Fruit fly (Drosophila melanogaster): Measurements from ENCODE around the gene CG11368.

The CG11368 gene

dm6 chrX:7451909-7452308 lies at the start of gene CG11368:
TSS of gene CG11368 (plus strand) at chrX:7452209.
- TF ChIP-seq pan (optimal IDR thresholded peaks at IDR 0.05) (no peak), psq (optimal IDR thresholded peaks at IDR 0.05) (no peak), Dll (optimal IDR thresholded peaks at IDR 0.05) (no peak), EcR (GFP tag; optimal IDR thresholded peaks at IDR 0.05) (no peak), usp (GFP tag; optimal IDR thresholded peaks at IDR 0.05) (no peak), CG8478 (optimal IDR thresholded peaks at IDR 0.05) (no peak)

- TF ChIP-seq EcR (GFP tag; optimal IDR thresholded peaks at IDR 0.05) (no peak), CG8478 (optimal IDR thresholded peaks at IDR 0.05) (no peak), Dll (optimal IDR thresholded peaks at IDR 0.05) (no peak), psq (optimal IDR thresholded peaks at IDR 0.05) (no peak), pan (optimal IDR thresholded peaks at IDR 0.05) (no peak), usp (GFP tag; optimal IDR thresholded peaks at IDR 0.05) (no peak)
These were observed 48.9 kb upstream of the CG11368 start, which contains the start of gene CG15035 for dm6 chrX:7403074-7403473. TSS of gene CG15035 (minus strand) at chrX:7403174.

dm6 chrX:7405697-7406096 lies 46.3 kb upstream of the CG11368 start, which contains the start of gene CG1677:
TSS of gene CG1677 (minus strand) at chrX:7405797.
- TF ChIP-seq EcR (GFP tag; optimal IDR thresholded peaks at IDR 0.05): no peak
- TF ChIP-seq pan (optimal IDR thresholded peaks at IDR 0.05): no peak
- no peak for TF ChIP-seq Dll (optimal IDR thresholded peaks at IDR 0.05)
- TF ChIP-seq CG8478 (optimal IDR thresholded peaks at IDR 0.05): no peak
- no peak for TF ChIP-seq usp (GFP tag; optimal IDR thresholded peaks at IDR 0.05)
- TF ChIP-seq psq (optimal IDR thresholded peaks at IDR 0.05): no peak

- TF ChIP-seq pan (optimal IDR thresholded peaks at IDR 0.05) (no peak), psq (optimal IDR thresholded peaks at IDR 0.05) (no peak), EcR (GFP tag; optimal IDR thresholded peaks at IDR 0.05) (no peak), Dll (optimal IDR thresholded peaks at IDR 0.05) (no peak), usp (GFP tag; optimal IDR thresholded peaks at IDR 0.05) (no peak), CG8478 (optimal IDR thresholded peaks at IDR 0.05) (no peak)
These were observed 45.1 kb upstream of the CG11368 start, which contains the start of gene CG32727 for dm6 chrX:7406908-7407307. TSS of gene CG32727 (plus strand) at chrX:7407208.

- TF ChIP-seq Dll (optimal IDR thresholded peaks at IDR 0.05): no peak
These were observed 40.2 kb upstream of the CG11368 start, which contains the start of gene CG42246 for dm6 chrX:7411806-7412205. TSS of gene CG42246 (minus strand) at chrX:7411906.

dm6 chrX:7412368-7412767 lies 39.6 kb upstream of the CG11368 start, which contains the start of gene CG42704:
TSS of gene CG42704 (plus strand) at chrX:7412668.
- TF ChIP-seq Dll (optimal IDR thresholded peaks at IDR 0.05) (no peak), pan (optimal IDR thresholded peaks at IDR 0.05) (no peak), EcR (GFP tag; optimal IDR thresholded peaks at IDR 0.05) (no peak), CG8478 (optimal IDR thresholded peaks at IDR 0.05) (no peak), psq (optimal IDR thresholded peaks at IDR 0.05) (no peak), usp (GFP tag; optimal IDR thresholded peaks at IDR 0.05) (no peak)

dm6 chrX:7413569-7413968 lies 38.4 kb upstream of the CG11368 start, which contains the start of gene CG42705:
TSS of gene CG42705 (plus strand) at chrX:7413869.
- TF ChIP-seq usp (GFP tag; optimal IDR thresholded peaks at IDR 0.05): no peak
- TF ChIP-seq Dll (optimal IDR thresholded peaks at IDR 0.05): no peak
- TF ChIP-seq pan (optimal IDR thresholded peaks at IDR 0.05): no peak
- TF ChIP-seq CG8478 (optimal IDR thresholded peaks at IDR 0.05): no peak
- TF ChIP-seq EcR (GFP tag; optimal IDR thresholded peaks at IDR 0.05): no peak

dm6 chrX:7415027-7415426 lies 37.0 kb upstream of the CG11368 start:
- TF ChIP-seq usp (GFP tag; optimal IDR thresholded peaks at IDR 0.05) (no peak), Dll (optimal IDR thresholded peaks at IDR 0.05) (no peak), psq (optimal IDR thresholded peaks at IDR 0.05) (no peak), CG8478 (optimal IDR thresholded peaks at IDR 0.05) (no peak), EcR (GFP tag; optimal IDR thresholded peaks at IDR 0.05) (no peak), pan (optimal IDR thresholded peaks at IDR 0.05) (no peak)

dm6 chrX:7416953-7417352 lies 35.1 kb upstream of the CG11368 start, which contains the start of gene CG34337:
TSS of gene CG34337 (plus strand) at chrX:7417253.
- TF ChIP-seq CG8478 (optimal IDR thresholded peaks at IDR 0.05) (no peak), pan (optimal IDR thresholded peaks at IDR 0.05) (no peak), Dll (optimal IDR thresholded peaks at IDR 0.05) (no peak), EcR (GFP tag; optimal IDR thresholded peaks at IDR 0.05) (no peak), psq (optimal IDR thresholded peaks at IDR 0.05) (no peak), usp (GFP tag; optimal IDR thresholded peaks at IDR 0.05) (no peak)

- TF ChIP-seq CG8478 (optimal IDR thresholded peaks at IDR 0.05) (no peak), EcR (GFP tag; optimal IDR thresholded peaks at IDR 0.05) (no peak), psq (optimal IDR thresholded peaks at IDR 0.05) (no peak), usp (GFP tag; optimal IDR thresholded peaks at IDR 0.05) (no peak), Dll (optimal IDR thresholded peaks at IDR 0.05) (no peak), pan (optimal IDR thresholded peaks at IDR 0.05) (no peak)
These were observed 34.1 kb upstream of the CG11368 start for dm6 chrX:7417875-7418274.

- TF ChIP-seq Dll (optimal IDR thresholded peaks at IDR 0.05) (no peak), psq (optimal IDR thresholded peaks at IDR 0.05) (no peak), EcR (GFP tag; optimal IDR thresholded peaks at IDR 0.05) (no peak), CG8478 (optimal IDR thresholded peaks at IDR 0.05) (no peak)
These were observed 33.7 kb upstream of the CG11368 start, which contains the start of gene rumpel for dm6 chrX:7418294-7418693. TSS of gene rumpel (plus strand) at chrX:7418594.

- TF ChIP-seq Dll (optimal IDR thresholded peaks at IDR 0.05): no peak
- TF ChIP-seq psq (optimal IDR thresholded peaks at IDR 0.05): no peak
- TF ChIP-seq usp (GFP tag; optimal IDR thresholded peaks at IDR 0.05): no peak
- TF ChIP-seq CG8478 (optimal IDR thresholded peaks at IDR 0.05): no peak
- TF ChIP-seq pan (optimal IDR thresholded peaks at IDR 0.05): no peak
- TF ChIP-seq EcR (GFP tag; optimal IDR thresholded peaks at IDR 0.05): no peak
These were observed 29.4 kb upstream of the CG11368 start for dm6 chrX:7422577-7422976.

dm6 chrX:7424742-7425141 lies 27.3 kb upstream of the CG11368 start, which contains the start of gene CG15036:
TSS of gene CG15036 (minus strand) at chrX:7424842.
- no peak for TF ChIP-seq CG8478 (optimal IDR thresholded peaks at IDR 0.05)
- no peak for TF ChIP-seq usp (GFP tag; optimal IDR thresholded peaks at IDR 0.05)
- TF ChIP-seq pan (optimal IDR thresholded peaks at IDR 0.05): no peak
- TF ChIP-seq Dll (optimal IDR thresholded peaks at IDR 0.05): no peak
- no peak for TF ChIP-seq EcR (GFP tag; optimal IDR thresholded peaks at IDR 0.05)
- no peak for TF ChIP-seq psq (optimal IDR thresholded peaks at IDR 0.05)
